Worm (Caenorhabditis elegans): ENCODE measurements around the gene Y38H6C.18.

ce11 chrV:20504997-20505396 is 42.0 kb downstream of the Y38H6C.18 start, which contains the start of gene Y38H6C.4:
- no peak for TF ChIP-seq nhr-111 (GFP tag; optimal IDR thresholded peaks at IDR 0.05)
- no peak for TF ChIP-seq ZK546.5 (tag; optimal IDR thresholded peaks at IDR 0.05)
- no peak for TF ChIP-seq jun-1 (tag; optimal IDR thresholded peaks at IDR 0.05)
- TF ChIP-seq unc-39 (tag; optimal IDR thresholded peaks at IDR 0.05) = no peak
- no peak for TF ChIP-seq fkh-10 (GFP tag; optimal IDR thresholded peaks at IDR 0.05)
- no peak for TF ChIP-seq Y5F2A.4 (GFP tag; optimal IDR thresholded peaks at IDR 0.05)
- no peak for TF ChIP-seq lin-13 (GFP tag; optimal IDR thresholded peaks at IDR 0.05)
- no peak for TF ChIP-seq R02D3.7 (tag; optimal IDR thresholded peaks at IDR 0.05)
- no peak for TF ChIP-seq nhr-76 (tag; optimal IDR thresholded peaks at IDR 0.05)
- no peak for TF ChIP-seq ceh-32 (tag; optimal IDR thresholded peaks at IDR 0.05; ENCODE audit: poor library complexity)
- no peak for TF ChIP-seq lsy-2 (tag; optimal IDR thresholded peaks at IDR 0.05)
- TF ChIP-seq rbr-2 (tag; optimal IDR thresholded peaks at IDR 0.05) = no peak
- no peak for TF ChIP-seq aly-2 (tag; optimal IDR thresholded peaks at IDR 0.05)
